Worm (Caenorhabditis elegans) whole organism, L1 larva: ENCODE measurements around the gene F54F12.2.
A peak's percentile ranks its signal among the peaks of the same experiment; 100 is the strongest.

Experiments used
- C16A3.4 ChIP-seq: fragments of 150-350 bp; optimal IDR thresholded peaks from 2 replicates; lab custom pipeline; 2014; ENCODE audit warnings: missing biosample characterization, missing genetic modification characterization
- aly-2 ChIP-seq: fragments of 150-350 bp; optimal IDR thresholded peaks from 2 replicates; lab custom pipeline; 2014; ENCODE audit warnings: missing biosample characterization, missing genetic modification characterization
- blmp-1 ChIP-seq: fragments of 150-350 bp; optimal IDR thresholded peaks from 2 replicates; lab custom pipeline; 2014; ENCODE audit warnings: missing biosample characterization, missing genetic modification characterization
- ceh-63 ChIP-seq: fragments of 200-800 bp; sonication (Bioruptor generic); optimal IDR thresholded peaks from 2 replicates; lab custom pipeline; 2018; ENCODE audit warnings: mild to moderate bottlenecking, missing genetic modification characterization, missing compliant biosample characterization
- ceh-82 ChIP-seq, 3 experiments: fragments of 150-350 bp in 1 of 3; sonication (generic microtip) in 2 of 3; optimal IDR thresholded peaks; 2 replicates each; lab custom pipeline; 2014 to 2017; ENCODE audit warnings: missing biosample characterization in 3 of 3, missing genetic modification characterization in 3 of 3
- ceh-90 ChIP-seq: sonication (generic microtip); optimal IDR thresholded peaks from 2 replicates; lab custom pipeline; 2016; ENCODE audit warnings: missing genetic modification characterization, missing compliant biosample characterization
- dpl-1 ChIP-seq, 3 experiments: fragments of 150-350 bp in 2 of 3; sonication (generic microtip) in 1 of 3; optimal IDR thresholded peaks; 2 replicates each; lab custom pipeline; 2014 to 2017; ENCODE audit warnings: missing biosample characterization in 3 of 3, missing genetic modification characterization in 3 of 3, missing genetic modification reagents in 3 of 3
- dsc-1 ChIP-seq: sonication (generic microtip); optimal IDR thresholded peaks from 2 replicates; lab custom pipeline; 2016; ENCODE audit warnings: mild to moderate bottlenecking, missing genetic modification characterization, missing compliant biosample characterization
- efl-1 ChIP-seq, 4 experiments: fragments of 150-350 bp; optimal IDR thresholded peaks in 3 of 4; peaks in 1 of 4; 1 replicate in 1 of 4; 2 replicates in 3 of 4; lab custom pipeline; 2014; ENCODE audit warnings: missing biosample characterization in 2 of 4, missing genetic modification characterization in 2 of 4, missing genetic modification reagents in 2 of 4
- elt-3 ChIP-seq, 6 experiments: fragments of 150-350 bp in 1 of 6; sonication (generic microtip); optimal IDR thresholded peaks; 2 replicates each; lab custom pipeline; 2017 to 2018; ENCODE audit warnings: missing biosample characterization in 6 of 6, missing genetic modification characterization in 6 of 6, inconsistent platforms in 1 of 6
- ets-5 ChIP-seq: fragments of 200-800 bp; sonication (Bioruptor generic); IDR thresholded peaks from 2 replicates; pipeline ENCODE4 v1.3.6; 2022; ENCODE audit warnings: missing genetic modification characterization, missing compliant biosample characterization
- fkh-8 ChIP-seq: sonication (generic microtip); optimal IDR thresholded peaks from 2 replicates; lab custom pipeline; 2016; ENCODE audit warnings: mild to moderate bottlenecking, missing genetic modification characterization, missing compliant biosample characterization
- grh-1 ChIP-seq: fragments of 200-800 bp; sonication (Bioruptor generic); IDR thresholded peaks from 2 replicates; pipeline ENCODE4 v1.3.6; 2022; ENCODE audit warnings: missing genetic modification reagents, missing genetic modification characterization, missing compliant biosample characterization
- hlh-17 ChIP-seq: fragments of 200-800 bp; sonication (Bioruptor generic); optimal IDR thresholded peaks from 2 replicates; lab custom pipeline; 2018; ENCODE audit warnings: missing genetic modification characterization, mild to moderate bottlenecking, missing compliant biosample characterization, moderate library complexity, borderline replicate concordance
- irx-1 ChIP-seq: sonication (generic microtip); optimal IDR thresholded peaks from 2 replicates; lab custom pipeline; 2016; ENCODE audit warnings: missing genetic modification characterization, missing compliant biosample characterization
- lin-13 ChIP-seq: fragments of 150-350 bp; optimal IDR thresholded peaks from 2 replicates; lab custom pipeline; 2014; ENCODE audit warnings: missing biosample characterization, missing genetic modification reagents, missing genetic modification characterization
- lin-14 ChIP-seq: fragments of 200-800 bp; sonication (Bioruptor generic); optimal IDR thresholded peaks from 2 replicates; lab custom pipeline; 2018; ENCODE audit warnings: mild to moderate bottlenecking, missing genetic modification characterization, moderate library complexity, missing compliant biosample characterization
- lin-15B ChIP-seq: fragments of 150-350 bp; sonication (generic microtip); optimal IDR thresholded peaks from 3 replicates; lab custom pipeline; 2014; ENCODE audit warnings: missing biosample characterization, missing genetic modification characterization
- lin-35 ChIP-seq, 2 experiments: fragments of 150-350 bp; optimal IDR thresholded peaks; 2 replicates each; lab custom pipeline; 2014; ENCODE audit warnings: missing biosample characterization in 2 of 2, missing genetic modification characterization in 2 of 2, missing genetic modification reagents in 2 of 2
- lir-3 ChIP-seq: sonication (generic microtip); optimal IDR thresholded peaks from 2 replicates; lab custom pipeline; 2016; ENCODE audit warnings: mild to moderate bottlenecking, missing genetic modification characterization, moderate library complexity, missing compliant biosample characterization; ENCODE audit not compliant: poor library complexity
- lsy-2 ChIP-seq, 2 experiments: fragments of 150-350 bp; optimal IDR thresholded peaks; 2 replicates each; lab custom pipeline; 2014; ENCODE audit warnings: missing biosample characterization in 2 of 2, missing genetic modification characterization in 2 of 2
- mdl-1 ChIP-seq, 2 experiments: fragments of 150-350 bp; optimal IDR thresholded peaks; 2 replicates each; lab custom pipeline; 2014 to 2017; ENCODE audit warnings: missing biosample characterization in 2 of 2, missing genetic modification characterization in 2 of 2, inconsistent platforms in 1 of 2
- mef-2 ChIP-seq: fragments of 150-350 bp; optimal IDR thresholded peaks from 2 replicates; lab custom pipeline; 2014; ENCODE audit warnings: missing biosample characterization, missing genetic modification characterization
- mep-1 ChIP-seq: fragments of 150-350 bp; optimal IDR thresholded peaks from 2 replicates; lab custom pipeline; 2014; ENCODE audit warnings: missing biosample characterization, missing genetic modification characterization
- nhr-19 ChIP-seq: fragments of 200-800 bp; sonication (Bioruptor generic); conservative IDR thresholded peaks from 2 replicates; pipeline ENCODE4 v1.3.6; 2022; ENCODE audit warnings: missing genetic modification characterization, missing compliant biosample characterization
- nhr-20 ChIP-seq: sonication (generic microtip); optimal IDR thresholded peaks from 2 replicates; lab custom pipeline; 2016; ENCODE audit warnings: mild to moderate bottlenecking, missing genetic modification characterization, missing compliant biosample characterization
- nhr-237 ChIP-seq: fragments of 150-350 bp; optimal IDR thresholded peaks from 2 replicates; lab custom pipeline; 2014; ENCODE audit warnings: missing biosample characterization, missing genetic modification characterization
- nhr-28 ChIP-seq: fragments of 150-350 bp; optimal IDR thresholded peaks from 2 replicates; lab custom pipeline; 2014; ENCODE audit warnings: missing biosample characterization, missing genetic modification characterization
- nhr-47 ChIP-seq: sonication (generic microtip); optimal IDR thresholded peaks from 2 replicates; lab custom pipeline; 2016; ENCODE audit warnings: mild to moderate bottlenecking, missing genetic modification characterization, moderate library complexity, missing compliant biosample characterization
- nhr-71 ChIP-seq: sonication (generic microtip); optimal IDR thresholded peaks from 2 replicates; lab custom pipeline; 2016; ENCODE audit warnings: mild to moderate bottlenecking, missing genetic modification characterization, moderate library complexity, missing compliant biosample characterization
- nhr-85 ChIP-seq: sonication (generic microtip); peaks from one replicate; lab custom pipeline; 2016; ENCODE audit warnings: missing genetic modification characterization, inconsistent platforms, missing compliant biosample characterization
- nhr-90 ChIP-seq: sonication (generic microtip); optimal IDR thresholded peaks from 2 replicates; lab custom pipeline; 2016; ENCODE audit warnings: mild to moderate bottlenecking, missing genetic modification characterization, missing compliant biosample characterization; ENCODE audit not compliant: poor library complexity
- pag-3 ChIP-seq: sonication (generic microtip); optimal IDR thresholded peaks from 2 replicates; lab custom pipeline; 2017; ENCODE audit warnings: missing genetic modification characterization, mild to moderate bottlenecking, missing compliant biosample characterization, antibody characterized with exemption, borderline replicate concordance; ENCODE audit not compliant: insufficient read depth
- pax-3 ChIP-seq: fragments of 200-800 bp; sonication (Bioruptor generic); optimal IDR thresholded peaks from 2 replicates; lab custom pipeline; 2018; ENCODE audit warnings: mild to moderate bottlenecking, missing genetic modification characterization, moderate library complexity, missing compliant biosample characterization
- rnt-1 ChIP-seq: sonication (generic microtip); optimal IDR thresholded peaks from 2 replicates; lab custom pipeline; 2016; ENCODE audit warnings: mild to moderate bottlenecking, missing genetic modification characterization, moderate library complexity, missing compliant biosample characterization
- skn-1 ChIP-seq: fragments of 150-350 bp; optimal IDR thresholded peaks from 2 replicates; lab custom pipeline; 2014; ENCODE audit warnings: missing biosample characterization, missing genetic modification characterization
- snu-23 ChIP-seq: sonication (generic microtip); optimal IDR thresholded peaks from 2 replicates; lab custom pipeline; 2016; ENCODE audit warnings: missing genetic modification characterization, missing compliant biosample characterization
- sox-4 ChIP-seq: sonication (generic microtip); optimal IDR thresholded peaks from 2 replicates; lab custom pipeline; 2016; ENCODE audit warnings: missing genetic modification characterization, missing compliant biosample characterization
- sup-37 ChIP-seq: fragments of 200-800 bp; sonication (Bioruptor generic); optimal IDR thresholded peaks from 2 replicates; lab custom pipeline; 2018; ENCODE audit warnings: mild to moderate bottlenecking, missing genetic modification characterization, missing compliant biosample characterization
- swsn-7 ChIP-seq: sonication (generic microtip); optimal IDR thresholded peaks from 2 replicates; lab custom pipeline; 2016; ENCODE audit warnings: missing genetic modification characterization, missing compliant biosample characterization
- tbx-2 ChIP-seq: sonication (generic microtip); optimal IDR thresholded peaks from 2 replicates; lab custom pipeline; 2016; ENCODE audit warnings: missing genetic modification characterization, missing compliant biosample characterization
- vab-15 ChIP-seq: sonication (generic microtip); optimal IDR thresholded peaks from 2 replicates; lab custom pipeline; 2017; ENCODE audit warnings: missing genotype, mild to moderate bottlenecking, missing genetic modification characterization, missing compliant biosample characterization
- zag-1 ChIP-seq: fragments of 150-350 bp; optimal IDR thresholded peaks from 2 replicates; lab custom pipeline; 2014; ENCODE audit warnings: missing biosample characterization, missing genetic modification characterization
- zip-4 ChIP-seq: fragments of 200-800 bp; sonication (Bioruptor generic); optimal IDR thresholded peaks from 2 replicates; lab custom pipeline; 2018; ENCODE audit warnings: mild to moderate bottlenecking, missing genetic modification characterization, moderate library complexity, missing compliant biosample characterization
- ztf-11 ChIP-seq, 2 experiments: sonication (generic microtip); optimal IDR thresholded peaks; 2 replicates each; lab custom pipeline; 2016 to 2017; ENCODE audit warnings: missing genetic modification characterization in 2 of 2, missing biosample characterization in 1 of 2, missing compliant biosample characterization in 1 of 2

Gene F54F12.2

ce11 chrIII:13064213-13065184 lies 24.7 kb downstream of the F54F12.2 start:
- TF ChIP-seq nhr-237 (tag; lab: Kevin White, UChicago) (no peak), vab-15 (tag; lab: Kevin White, UChicago) (peak; percentile 54), dsc-1 (tag; lab: Kevin White, UChicago) (peak; percentile 86), ceh-90 (tag; lab: Kevin White, UChicago) (no peak), nhr-20 (tag; lab: Kevin White, UChicago) (peak; percentile 68), ets-5 (no peak), C16A3.4 (peak; percentile 63), zag-1 (no peak), nhr-71 (tag; lab: Kevin White, UChicago) (peak; percentile 66), lin-14 (GFP tag; lab: Kevin White, UChicago) (peak; percentile 82), nhr-85 (tag; lab: Kevin White, UChicago) (peak; percentile 87), lin-35 (GFP tag; optimal IDR thresholded peaks at IDR 0.05; lab: Kevin White, UChicago) (peak; percentile 7 to 69), tbx-2 (no peak), mef-2 (tag; lab: Kevin White, UChicago) (no peak), sup-37 (GFP tag; lab: Kevin White, UChicago) (no peak), lin-15B (no peak), nhr-19 (peak; percentile 50), zip-4 (GFP tag; lab: Kevin White, UChicago) (no peak), aly-2 (no peak), nhr-28 (no peak), mep-1 (peak; percentile 55), lin-13 (no peak), sox-4 (tag; lab: Kevin White, UChicago) (peak; percentile 71), pax-3 (tag; lab: Kevin White, UChicago) (peak; percentile 17), ceh-63 (GFP tag; lab: Kevin White, UChicago) (no peak), dpl-1 (GFP tag; optimal IDR thresholded peaks at IDR 0.05; lab: Kevin White, UChicago) (peak in 2 of 3 experiments; percentile 0 to 12), lir-3 (peak; percentile 46), ceh-82 (tag; optimal IDR thresholded peaks at IDR 0.05; lab: Kevin White, UChicago) (peak in 1 of 3 experiments; percentile 13), efl-1 (optimal IDR thresholded peaks at IDR 0.05; lab: Kevin White, UChicago) (no peak), efl-1 (GFP tag; optimal IDR thresholded peaks at IDR 0.05 in 1 of 2; lab: Kevin White, UChicago) (no peak), lsy-2 (tag; optimal IDR thresholded peaks at IDR 0.05; lab: Kevin White, UChicago) (peak; percentile 22 to 54), skn-1 (no peak), blmp-1 (tag; lab: Kevin White, UChicago) (peak; percentile 42), rnt-1 (peak; percentile 25), nhr-90 (tag; lab: Kevin White, UChicago) (peak; percentile 22), hlh-17 (GFP tag; lab: Kevin White, UChicago) (no peak), mdl-1 (tag; optimal IDR thresholded peaks at IDR 0.05; lab: Kevin White, UChicago) (peak in 1 of 2 experiments; percentile 61), elt-3 (tag; optimal IDR thresholded peaks at IDR 0.05; lab: Kevin White, UChicago) (peak in 2 of 6 experiments; percentile 11 to 13), swsn-7 (peak; percentile 19), nhr-47 (tag; lab: Kevin White, UChicago) (peak; percentile 47), ztf-11 (tag; optimal IDR thresholded peaks at IDR 0.05; lab: Kevin White, UChicago) (peak in 1 of 2 experiments; percentile 44), pag-3 (tag; lab: Kevin White, UChicago) (no peak), irx-1 (tag; lab: Kevin White, UChicago) (no peak), grh-1 (no peak), fkh-8 (tag; lab: Kevin White, UChicago) (peak; percentile 27), snu-23 (GFP tag; lab: Kevin White, UChicago) (peak; percentile 71)
